Worm (Caenorhabditis elegans): ENCODE measurements around the gene B0250.8.

The B0250.8 gene

DNA sequence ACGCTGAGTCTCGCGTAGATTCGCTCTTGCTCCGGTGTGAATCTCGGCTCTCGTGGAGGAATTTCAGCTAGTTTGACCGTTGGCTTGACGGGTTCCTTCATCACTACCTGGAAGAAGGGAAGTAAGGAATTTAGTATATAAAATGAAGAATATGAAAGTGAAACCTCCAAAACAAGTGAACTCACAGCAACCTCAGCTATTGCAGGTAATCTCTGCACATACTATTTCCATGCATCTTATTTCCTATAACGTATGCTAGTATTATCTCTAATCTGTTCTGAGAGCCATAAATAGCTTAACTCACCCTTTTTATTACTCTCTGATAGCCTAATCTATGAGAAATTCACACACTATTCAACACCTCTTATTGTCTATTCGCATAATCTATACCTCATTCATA, 34.7 kb upstream of the B0250.8 start, which contains the start of gene Y38H6C.4:
Gene Y38H6C.4 (minus strand): TSS at position 101 of the 400 bp plus-strand sequence.
- TF ChIP-seq mdl-1 (tag; optimal IDR thresholded peaks at IDR 0.05) (no peak), mab-9 (GFP tag; IDR thresholded peaks at IDR 0.05) (no peak), elt-3 (tag; optimal IDR thresholded peaks at IDR 0.05) (no peak), nhr-19 (GFP tag; conservative IDR thresholded peaks at IDR 0.05) (no peak)

DNA sequence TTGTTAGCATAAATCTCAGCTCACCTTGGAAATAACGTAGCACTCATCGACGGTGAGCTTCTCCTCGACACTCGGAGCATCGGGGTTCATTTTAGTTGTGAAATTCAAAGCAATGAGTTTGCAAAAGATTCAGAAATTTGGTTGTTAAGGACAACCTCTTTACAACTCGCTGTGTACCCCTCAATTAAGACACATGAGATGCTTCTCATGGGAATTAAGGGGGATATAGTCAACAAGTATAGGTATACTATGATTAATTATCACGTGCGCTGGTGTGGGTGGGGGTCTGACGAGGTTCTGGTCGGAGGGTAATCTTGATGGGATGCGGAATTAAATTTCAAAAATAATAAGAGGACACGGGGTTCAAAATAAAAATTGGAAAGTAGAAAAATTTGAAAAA, 30.1 kb upstream of the B0250.8 start, which contains the start of gene dct-14:
Gene dct-14 (minus strand): TSS at position 101 of the 400 bp plus-strand sequence.
- TF ChIP-seq efl-1 (optimal IDR thresholded peaks at IDR 0.05) = no peak
- TF ChIP-seq efl-1 (GFP tag; optimal IDR thresholded peaks at IDR 0.05 in 1 of 2) = peak in 1 of 2 experiments; percentile 1
- no peak for TF ChIP-seq fkh-10 (GFP tag; optimal IDR thresholded peaks at IDR 0.05)
- TF ChIP-seq fkh-8 (tag; optimal IDR thresholded peaks at IDR 0.05) = peak; percentile 14
- no peak for TF ChIP-seq ztf-11 (tag; optimal IDR thresholded peaks at IDR 0.05)

DNA sequence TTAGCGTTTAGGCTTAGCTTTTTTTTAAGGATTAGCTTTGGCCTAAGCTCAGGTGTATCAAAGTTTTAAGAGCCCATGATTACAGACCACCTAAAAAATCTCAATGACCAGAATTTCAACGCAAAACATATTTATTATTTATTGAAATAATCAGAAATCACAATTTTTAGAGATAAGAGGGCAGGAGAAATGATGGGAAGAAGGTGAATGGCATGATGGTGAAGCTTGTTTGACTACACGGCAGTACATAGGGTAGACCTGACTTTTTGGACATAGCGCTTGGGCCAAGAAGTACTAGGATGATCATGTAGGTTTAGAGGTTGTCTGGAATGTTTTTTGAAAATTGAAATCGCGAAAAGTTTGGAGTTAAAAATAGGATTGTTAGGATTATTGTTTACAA, 29.4 kb upstream of the B0250.8 start:
- no peak for TF ChIP-seq sox-4 (tag; optimal IDR thresholded peaks at IDR 0.05)
- TF ChIP-seq jun-1 (tag; optimal IDR thresholded peaks at IDR 0.05) = no peak
- no peak for TF ChIP-seq unc-98 (GFP tag; IDR thresholded peaks at IDR 0.05)
- TF ChIP-seq nhr-28 (tag; optimal IDR thresholded peaks at IDR 0.05) = no peak
- no peak for TF ChIP-seq blmp-1 (tag; optimal IDR thresholded peaks at IDR 0.05)

DNA sequence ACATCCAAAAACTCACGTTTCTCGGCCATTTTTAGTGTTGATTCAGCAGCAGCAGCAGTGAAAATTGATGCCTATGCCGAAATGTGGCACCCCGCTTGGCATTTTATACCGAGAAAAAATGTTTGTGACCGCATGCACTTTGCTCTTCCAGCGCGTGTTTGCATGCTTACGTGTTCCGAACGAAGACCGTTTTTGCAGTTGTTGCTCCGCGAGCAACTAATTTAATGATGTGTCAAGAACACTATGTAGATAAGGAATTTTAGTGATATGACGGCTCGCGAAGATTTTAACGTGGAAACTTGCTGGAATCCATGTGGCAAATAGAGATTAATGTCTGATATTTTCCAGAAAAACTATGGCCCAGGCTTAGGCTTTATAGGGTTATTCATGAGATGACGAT, 28.7 kb upstream of the B0250.8 start, which contains the start of gene dct-16:
Gene dct-16 (minus strand): TSS at position 78 of the 400 bp plus-strand sequence.
- TF ChIP-seq nhr-71 (tag; optimal IDR thresholded peaks at IDR 0.05) = peak; percentile 18
- no peak for TF ChIP-seq mep-1 (tag; optimal IDR thresholded peaks at IDR 0.05)
- peak in 1 of 2 experiments; percentile 12 for TF ChIP-seq mdl-1 (tag; optimal IDR thresholded peaks at IDR 0.05)
- TF ChIP-seq tbx-2 (tag; optimal IDR thresholded peaks at IDR 0.05) = no peak
- TF ChIP-seq nhr-47 (tag; optimal IDR thresholded peaks at IDR 0.05) = no peak
- TF ChIP-seq sptf-1 (tag; optimal IDR thresholded peaks at IDR 0.05) = no peak
- no peak for TF ChIP-seq snu-23 (GFP tag; optimal IDR thresholded peaks at IDR 0.05)
- TF ChIP-seq snpc-4 (tag; optimal IDR thresholded peaks at IDR 0.05) = no peak
- no peak for TF ChIP-seq nhr-77 (tag; optimal IDR thresholded peaks at IDR 0.05)
- TF ChIP-seq dsc-1 (tag; optimal IDR thresholded peaks at IDR 0.05) = no peak
- no peak for TF ChIP-seq pag-3 (tag; optimal IDR thresholded peaks at IDR 0.05; ENCODE audit: borderline replicate concordance, insufficient read depth)
- TF ChIP-seq pqm-1 (tag; optimal IDR thresholded peaks at IDR 0.05) = no peak
- TF ChIP-seq skn-1 (tag; optimal IDR thresholded peaks at IDR 0.05) = no peak
- no peak for TF ChIP-seq unc-86 (tag; optimal IDR thresholded peaks at IDR 0.05)
- no peak for TF ChIP-seq grh-1 (GFP tag; IDR thresholded peaks at IDR 0.05)
- TF ChIP-seq zag-1 (tag; optimal IDR thresholded peaks at IDR 0.05) = no peak
- no peak for TF ChIP-seq ztf-4 (tag; optimal IDR thresholded peaks at IDR 0.05)
- no peak for TF ChIP-seq nhr-28 (tag; optimal IDR thresholded peaks at IDR 0.05)
- TF ChIP-seq fkh-4 (tag; optimal IDR thresholded peaks at IDR 0.05; ENCODE audit: borderline replicate concordance) = no peak
- no peak for TF ChIP-seq mab-9 (GFP tag; IDR thresholded peaks at IDR 0.05)
- no peak for TF ChIP-seq F16B12.6 (tag; optimal IDR thresholded peaks at IDR 0.05)
- TF ChIP-seq lin-13 (GFP tag; optimal IDR thresholded peaks at IDR 0.05) = no peak
- no peak for TF ChIP-seq efl-1 (optimal IDR thresholded peaks at IDR 0.05)
- TF ChIP-seq efl-1 (GFP tag; optimal IDR thresholded peaks at IDR 0.05 in 1 of 2) = no peak
- TF ChIP-seq mef-2 (tag; optimal IDR thresholded peaks at IDR 0.05) = no peak
- no peak for TF ChIP-seq vab-15 (tag; optimal IDR thresholded peaks at IDR 0.05)
- TF ChIP-seq Y116A8C.19 (tag; optimal IDR thresholded peaks at IDR 0.05; ENCODE audit: borderline replicate concordance) = no peak
- no peak for TF ChIP-seq nhr-237 (tag; optimal IDR thresholded peaks at IDR 0.05)
- TF ChIP-seq ama-1 (optimal IDR thresholded peaks at IDR 0.05) = no peak
- TF ChIP-seq nhr-12 (tag; optimal IDR thresholded peaks at IDR 0.05) = no peak
- no peak for TF ChIP-seq lir-3 (tag; optimal IDR thresholded peaks at IDR 0.05; ENCODE audit: poor library complexity)
- TF ChIP-seq lin-35 (GFP tag; optimal IDR thresholded peaks at IDR 0.05) = peak in 1 of 2 experiments; percentile 15
- peak; percentile 72 for TF ChIP-seq elt-2 (tag; optimal IDR thresholded peaks at IDR 0.05)
- TF ChIP-seq alr-1 (tag; optimal IDR thresholded peaks at IDR 0.05; ENCODE audit: borderline replicate concordance) = no peak
- no peak for TF ChIP-seq unc-98 (GFP tag; IDR thresholded peaks at IDR 0.05)
- TF ChIP-seq lin-14 (GFP tag; optimal IDR thresholded peaks at IDR 0.05) = peak; percentile 15
- TF ChIP-seq fos-1 (tag; optimal IDR thresholded peaks at IDR 0.05) = no peak
